Fruit fly (Drosophila melanogaster) whole organism, embryonic: ENCODE measurements around the gene CG14252.

ENCODE experiments used
- Atf3 ChIP-seq: fragments of 200-800 bp; sonication (Bioruptor generic); optimal IDR thresholded peaks from 3 replicates; lab custom pipeline; 2016; ENCODE audit warnings: missing biosample characterization, missing genetic modification characterization
- CG10267 ChIP-seq: fragments of 200-800 bp; sonication (Bioruptor generic); optimal IDR thresholded peaks from 2 replicates; lab custom pipeline; 2018; ENCODE audit warnings: missing biosample characterization, mild to moderate bottlenecking, missing genetic modification characterization, moderate library complexity
- CG10979 ChIP-seq: fragments of 200-800 bp; sonication (Bioruptor generic); optimal IDR thresholded peaks from 2 replicates; lab custom pipeline; 2018; ENCODE audit warnings: missing biosample characterization, mild to moderate bottlenecking, missing genetic modification characterization, moderate library complexity
- CG11093 ChIP-seq: fragments of 200-800 bp; sonication (Bioruptor generic); IDR thresholded peaks from 3 replicates; pipeline ENCODE4 v1.3.6; 2022; ENCODE audit warnings: missing biosample characterization, missing genetic modification characterization
- CG12769 ChIP-seq: fragments of 200-800 bp; sonication (Bioruptor generic); optimal IDR thresholded peaks from 2 replicates; lab custom pipeline; 2019; ENCODE audit warnings: missing biosample characterization, mild to moderate bottlenecking, missing genetic modification characterization, moderate library complexity
- CG15011 ChIP-seq: fragments of 200-800 bp; sonication (Bioruptor generic); optimal IDR thresholded peaks from 3 replicates; lab custom pipeline; 2018; ENCODE audit warnings: missing biosample characterization, mild to moderate bottlenecking, missing genetic modification characterization
- CG1832 ChIP-seq: fragments of 200-800 bp; sonication (Bioruptor generic); optimal IDR thresholded peaks from 2 replicates; lab custom pipeline; 2017; ENCODE audit warnings: missing biosample characterization, mild to moderate bottlenecking, missing genetic modification characterization, inconsistent platforms
- CG2116 ChIP-seq: fragments of 200-800 bp; sonication (Bioruptor generic); optimal IDR thresholded peaks from 3 replicates; lab custom pipeline; 2018; ENCODE audit warnings: missing biosample characterization, mild to moderate bottlenecking, missing genetic modification characterization
- CG31365 ChIP-seq: fragments of 200-800 bp; sonication (Bioruptor generic); optimal IDR thresholded peaks from 2 replicates; lab custom pipeline; 2018; ENCODE audit warnings: missing biosample characterization, mild to moderate bottlenecking, missing genetic modification characterization
- CG6175 ChIP-seq: fragments of 200-800 bp; sonication (Bioruptor generic); IDR thresholded peaks from 3 replicates; pipeline ENCODE4 v1.3.6; 2022; ENCODE audit warnings: missing biosample characterization, missing genetic modification characterization
- CG6272 ChIP-seq: fragments of 200-800 bp; sonication (Bioruptor generic); IDR thresholded peaks from 2 replicates; pipeline ENCODE4 v1.3.6; 2022; ENCODE audit warnings: missing biosample characterization, missing genetic modification characterization
- CG6654 ChIP-seq: fragments of 200-800 bp; sonication (Bioruptor generic); optimal IDR thresholded peaks from 2 replicates; lab custom pipeline; 2017; ENCODE audit warnings: missing biosample characterization, mild to moderate bottlenecking, missing genetic modification characterization
- CG7271 ChIP-seq: fragments of 200-800 bp; sonication (Bioruptor generic); optimal IDR thresholded peaks from 2 replicates; lab custom pipeline; 2018; ENCODE audit warnings: missing biosample characterization, mild to moderate bottlenecking, missing genetic modification characterization, moderate library complexity
- CG7839 ChIP-seq: fragments of 200-800 bp; sonication (Bioruptor generic); optimal IDR thresholded peaks from 3 replicates; lab custom pipeline; 2018; ENCODE audit warnings: missing biosample characterization, mild to moderate bottlenecking, missing genetic modification characterization, moderate library complexity
- CG9817 ChIP-seq: fragments of 200-800 bp; sonication (Bioruptor generic); optimal IDR thresholded peaks from 2 replicates; lab custom pipeline; 2018; ENCODE audit warnings: missing biosample characterization, mild to moderate bottlenecking, missing genetic modification characterization, moderate library complexity
- Chrac-16 ChIP-seq: fragments of 200-800 bp; sonication (Bioruptor generic); optimal IDR thresholded peaks from 3 replicates; lab custom pipeline; 2016; ENCODE audit warnings: missing biosample characterization, missing genetic modification characterization
- CrebB ChIP-seq: fragments of 200-800 bp; sonication (Bioruptor generic); optimal IDR thresholded peaks from 3 replicates; lab custom pipeline; 2018; ENCODE audit warnings: missing biosample characterization, mild to moderate bottlenecking, missing genetic modification characterization
- Dbx ChIP-seq: fragments of 200-800 bp; sonication (Bioruptor generic); IDR thresholded peaks from 3 replicates; pipeline ENCODE4 v1.3.6; 2022; ENCODE audit warnings: missing biosample characterization, missing genetic modification characterization
- Dfd ChIP-seq, 2 experiments: fragments of >200 bp; optimal IDR thresholded peaks; 2 replicates each; lab custom pipeline; 2017; ENCODE audit warnings: missing biosample characterization in 2 of 2, missing genetic modification characterization in 2 of 2
- Eip74EF ChIP-seq, 2 experiments: fragments of 200-800 bp in 1 of 2; fragments of >200 bp in 1 of 2; sonication (Bioruptor generic) in 1 of 2; optimal IDR thresholded peaks; 2 replicates each; lab custom pipeline; 2017 to 2019; ENCODE audit warnings: missing biosample characterization in 2 of 2, missing genetic modification characterization in 2 of 2, mild to moderate bottlenecking in 1 of 2, moderate library complexity in 1 of 2
- Fer3 ChIP-seq: fragments of 200-800 bp; sonication (Bioruptor generic); optimal IDR thresholded peaks from 2 replicates; lab custom pipeline; 2018; ENCODE audit warnings: missing biosample characterization, mild to moderate bottlenecking, missing genetic modification characterization, moderate library complexity
- Hey ChIP-seq: fragments of 200-800 bp; sonication (Bioruptor generic); optimal IDR thresholded peaks from 3 replicates; lab custom pipeline; 2018; ENCODE audit warnings: missing biosample characterization, mild to moderate bottlenecking, missing genetic modification characterization
- Hr39 ChIP-seq: fragments of >200 bp; optimal IDR thresholded peaks from 2 replicates; lab custom pipeline; 2017
- Kr ChIP-seq: fragments of 200-800 bp; sonication (Bioruptor generic); optimal IDR thresholded peaks from 2 replicates; lab custom pipeline; 2017; ENCODE audit warnings: missing biosample characterization, mild to moderate bottlenecking, missing genetic modification characterization
- NC2β ChIP-seq: fragments of 200-800 bp; sonication (Bioruptor generic); optimal IDR thresholded peaks from 2 replicates; lab custom pipeline; 2016; ENCODE audit warnings: missing biosample characterization, missing genetic modification characterization
- Neu2 ChIP-seq: fragments of 200-800 bp; sonication (Bioruptor generic); optimal IDR thresholded peaks from 3 replicates; lab custom pipeline; 2016; ENCODE audit warnings: missing biosample characterization, missing genetic modification characterization, borderline replicate concordance
- NfI ChIP-seq: fragments of 200-800 bp; sonication (Bioruptor generic); optimal IDR thresholded peaks from 3 replicates; lab custom pipeline; 2018; ENCODE audit warnings: missing biosample characterization, mild to moderate bottlenecking, missing genetic modification characterization, moderate library complexity
- Pdp1 ChIP-seq, 2 experiments: fragments of 200-800 bp; sonication (Bioruptor generic); optimal IDR thresholded peaks; 3 replicates each; lab custom pipeline; 2016; ENCODE audit warnings: missing biosample characterization in 2 of 2, missing genetic modification characterization in 2 of 2, mild to moderate bottlenecking in 1 of 2, moderate library complexity in 1 of 2
- Ravus ChIP-seq: fragments of 200-800 bp; sonication (Bioruptor generic); IDR thresholded peaks from 2 replicates; pipeline ENCODE4 v1.3.6; 2022; ENCODE audit warnings: missing biosample characterization, missing genetic modification characterization
- Rfx ChIP-seq: fragments of 200-800 bp; sonication (Bioruptor generic); IDR thresholded peaks from 2 replicates; pipeline ENCODE4 v1.3.6; 2022; ENCODE audit warnings: missing biosample characterization, missing genetic modification characterization
- Taf1 ChIP-seq: fragments of 200-800 bp; sonication (Bioruptor generic); IDR thresholded peaks from 2 replicates; pipeline ENCODE4 v1.3.6; 2022; ENCODE audit warnings: missing biosample characterization, missing genetic modification characterization
- ato ChIP-seq: fragments of 200-800 bp; sonication (Bioruptor generic); IDR thresholded peaks from 2 replicates; pipeline ENCODE4 v1.3.6; 2022; ENCODE audit warnings: missing biosample characterization, missing genetic modification characterization; ENCODE audit not compliant: partially characterized antibody
- bab2 ChIP-seq: fragments of 200-800 bp; sonication (Bioruptor generic); optimal IDR thresholded peaks from 2 replicates; lab custom pipeline; 2016; ENCODE audit warnings: missing biosample characterization, missing genetic modification characterization
- bbx ChIP-seq: fragments of 200-800 bp; sonication (Bioruptor generic); IDR thresholded peaks from 2 replicates; pipeline ENCODE4 v1.3.6; 2022; ENCODE audit warnings: missing biosample characterization, missing genetic modification characterization; ENCODE audit not compliant: partially characterized antibody
- croc ChIP-seq: fragments of 200-800 bp; sonication (Bioruptor generic); conservative IDR thresholded peaks from 3 replicates; pipeline ENCODE4 v1.3.6; 2022; ENCODE audit warnings: missing biosample characterization, missing genetic modification characterization
- fd64A ChIP-seq: fragments of 200-800 bp; sonication (Bioruptor generic); optimal IDR thresholded peaks from 3 replicates; lab custom pipeline; 2018; ENCODE audit warnings: missing biosample characterization, mild to moderate bottlenecking, missing genetic modification characterization
- insv ChIP-seq, 2 experiments: fragments of 200-800 bp; sonication (Bioruptor generic); optimal IDR thresholded peaks; 3 replicates each; lab custom pipeline; 2016 to 2018; ENCODE audit warnings: missing biosample characterization in 2 of 2, missing genetic modification characterization in 2 of 2
- inv ChIP-seq: fragments of 200-800 bp; sonication (Bioruptor generic); IDR thresholded peaks from 2 replicates; pipeline ENCODE4 v1.3.6; 2022; ENCODE audit warnings: missing biosample characterization, missing genetic modification characterization; ENCODE audit not compliant: partially characterized antibody
- jigr1 ChIP-seq: fragments of 200-800 bp; sonication (Bioruptor generic); IDR thresholded peaks from 3 replicates; pipeline ENCODE4 v1.3.6; 2022; ENCODE audit warnings: missing biosample characterization, missing genetic modification characterization
- jumu ChIP-seq: fragments of 200-800 bp; sonication (Bioruptor generic); optimal IDR thresholded peaks from 3 replicates; lab custom pipeline; 2016; ENCODE audit warnings: missing biosample characterization, missing genetic modification characterization
- ken ChIP-seq: fragments of 200-800 bp; sonication (Bioruptor generic); IDR thresholded peaks from 3 replicates; pipeline ENCODE4 v1.3.6; 2022; ENCODE audit warnings: missing biosample characterization, missing genetic modification characterization
- lbe ChIP-seq: fragments of 200-800 bp; sonication (Bioruptor generic); optimal IDR thresholded peaks from 2 replicates; lab custom pipeline; 2016; ENCODE audit warnings: missing biosample characterization, mild to moderate bottlenecking, missing genetic modification characterization
- lmd ChIP-seq: fragments of 200-800 bp; sonication (Bioruptor generic); IDR thresholded peaks from 2 replicates; pipeline ENCODE4 v1.3.6; 2022; ENCODE audit warnings: missing biosample characterization, missing genetic modification characterization
- lola ChIP-seq, 3 experiments: fragments of >200 bp in 2 of 3; fragments of 200-800 bp in 1 of 3; sonication (Bioruptor generic) in 1 of 3; optimal IDR thresholded peaks; 2 replicates each; lab custom pipeline; 2017 to 2019; ENCODE audit warnings: missing biosample characterization in 3 of 3, missing genetic modification characterization in 3 of 3, mild to moderate bottlenecking in 1 of 3, moderate library complexity in 1 of 3
- run ChIP-seq: fragments of 200-800 bp; sonication (Bioruptor generic); optimal IDR thresholded peaks from 3 replicates; lab custom pipeline; 2018; ENCODE audit warnings: missing biosample characterization, mild to moderate bottlenecking, missing genetic modification characterization
- sens ChIP-seq: fragments of 200-800 bp; sonication (Bioruptor generic); peaks from one replicate; lab custom pipeline; 2016; ENCODE audit warnings: missing biosample characterization, missing genetic modification characterization
- seq ChIP-seq: fragments of 200-800 bp; sonication (Bioruptor generic); IDR thresholded peaks from 2 replicates; pipeline ENCODE4 v1.3.6; 2022; ENCODE audit warnings: missing biosample characterization, missing genetic modification characterization
- sna ChIP-seq: fragments of 200-800 bp; sonication (Bioruptor generic); IDR thresholded peaks from 2 replicates; pipeline ENCODE4 v1.3.6; 2022; ENCODE audit warnings: missing biosample characterization, missing genetic modification characterization; ENCODE audit not compliant: partially characterized antibody
- vfl ChIP-seq: fragments of 200-800 bp; sonication (Bioruptor generic); optimal IDR thresholded peaks from 2 replicates; lab custom pipeline; 2016; ENCODE audit warnings: missing biosample characterization, missing genetic modification characterization
- wor ChIP-seq: fragments of 200-800 bp; sonication (Bioruptor generic); IDR thresholded peaks from 2 replicates; pipeline ENCODE4 v1.3.6; 2022; ENCODE audit warnings: missing biosample characterization, missing genetic modification characterization
- zfh2 ChIP-seq: fragments of 200-800 bp; sonication (Bioruptor generic); optimal IDR thresholded peaks from 2 replicates; lab custom pipeline; 2016; ENCODE audit warnings: missing biosample characterization, missing genetic modification characterization

CG14252 gene

dm6 chr3R:26928424-26928823 lies 16.9 kb upstream of the CG14252 start (continued):
- TF ChIP-seq lbe (GFP tag; lab: Kevin White, UChicago), result peak; percentile 77
- no peak for TF ChIP-seq Atf3
- TF ChIP-seq ato (GFP tag; lab: Robert Waterston, UW), result no peak
- TF ChIP-seq CG12769 (tag; lab: Kevin White, UChicago), result peak; percentile 74
- TF ChIP-seq CG10267 (tag; lab: Kevin White, UChicago), result peak; percentile 44
- TF ChIP-seq NC2β (GFP tag; lab: Kevin White, UChicago), result no peak
- TF ChIP-seq insv (GFP tag; optimal IDR thresholded peaks at IDR 0.05; lab: Kevin White, UChicago), result no peak
- no peak for TF ChIP-seq inv (GFP tag; lab: Robert Waterston, UW)
- TF ChIP-seq CG6175 (GFP tag; lab: Robert Waterston, UW), result no peak
- TF ChIP-seq Dbx (GFP tag; lab: Robert Waterston, UW), result no peak
- TF ChIP-seq CG10979 (tag; lab: Kevin White, UChicago), result peak; percentile 60
- no peak for TF ChIP-seq jigr1 (GFP tag; lab: Robert Waterston, UW)
- TF ChIP-seq CG31365 (tag; lab: Kevin White, UChicago), result no peak
- TF ChIP-seq Fer3 (tag; lab: Kevin White, UChicago), result peak; percentile 40
- TF ChIP-seq CG9817 (tag; lab: Kevin White, UChicago), result peak; percentile 44
- TF ChIP-seq Rfx (GFP tag; lab: Robert Waterston, UW), result no peak
- TF ChIP-seq Dfd (GFP tag; optimal IDR thresholded peaks at IDR 0.05; lab: Kevin White, UChicago), result no peak
- TF ChIP-seq CG6654 (GFP tag; lab: Kevin White, UChicago), result no peak
- no peak for TF ChIP-seq sna (GFP tag; lab: Robert Waterston, UW)
- no peak for TF ChIP-seq Hr39 (lab: Kevin White, UChicago)
- peak; percentile 70 for TF ChIP-seq CG7839
- no peak for TF ChIP-seq Ravus (GFP tag; lab: Robert Waterston, UW)
- peak; percentile 47 for TF ChIP-seq NfI (GFP tag; lab: Kevin White, UChicago)
- TF ChIP-seq Taf1, result no peak
- no peak for TF ChIP-seq CG6272 (GFP tag; lab: Robert Waterston, UW)
- no peak for TF ChIP-seq lmd (GFP tag; lab: Robert Waterston, UW)
- TF ChIP-seq bbx (GFP tag; lab: Robert Waterston, UW), result no peak
- no peak for TF ChIP-seq zfh2 (GFP tag; lab: Kevin White, UChicago)
- peak; percentile 57 for TF ChIP-seq CrebB (tag; lab: Kevin White, UChicago)
- no peak for TF ChIP-seq Hey (tag; lab: Kevin White, UChicago)
- TF ChIP-seq lola (GFP tag; optimal IDR thresholded peaks at IDR 0.05; lab: Kevin White, UChicago), result peak in 1 of 3 experiments; percentile 18
- TF ChIP-seq run (tag; lab: Kevin White, UChicago), result peak; percentile 26
- TF ChIP-seq croc (GFP tag; lab: Robert Waterston, UW), result no peak
- no peak for TF ChIP-seq CG15011 (GFP tag; lab: Kevin White, UChicago)
- TF ChIP-seq Eip74EF (GFP tag; optimal IDR thresholded peaks at IDR 0.05; lab: Kevin White, UChicago), result peak in 1 of 2 experiments; percentile 59
- no peak for TF ChIP-seq bab2 (GFP tag; lab: Kevin White, UChicago)
- 0 out of 2 replicates have a peak, but pooled peaks have one; percentile 30 for TF ChIP-seq wor (GFP tag; lab: Robert Waterston, UW)
- TF ChIP-seq CG11093 (GFP tag; lab: Robert Waterston, UW), result peak; percentile 26; the same call in 1 of the 3 replicates
- no peak; the same call in 1 of the 2 replicates for TF ChIP-seq seq (GFP tag; lab: Robert Waterston, UW)
- TF ChIP-seq CG2116 (GFP tag; lab: Kevin White, UChicago), result no peak
- no peak for TF ChIP-seq CG7271
- no peak for TF ChIP-seq Pdp1 (GFP tag; optimal IDR thresholded peaks at IDR 0.05; lab: Kevin White, UChicago)
- TF ChIP-seq ken (GFP tag; lab: Robert Waterston, UW), result no peak
- no peak for TF ChIP-seq CG1832 (GFP tag; lab: Kevin White, UChicago)
- no peak for TF ChIP-seq Kr (GFP tag; lab: Kevin White, UChicago)
- TF ChIP-seq Neu2 (GFP tag; lab: Kevin White, UChicago), result no peak
- no peak for TF ChIP-seq vfl (GFP tag; lab: Kevin White, UChicago)
- TF ChIP-seq Chrac-16 (GFP tag; lab: Kevin White, UChicago), result peak; percentile 4
- no peak for TF ChIP-seq jumu (GFP tag; lab: Kevin White, UChicago)
- no peak for TF ChIP-seq fd64A (GFP tag; lab: Kevin White, UChicago)
- TF ChIP-seq sens (GFP tag; lab: Kevin White, UChicago), result peak; percentile 74
